Fruit fly (Drosophila melanogaster) whole organism, embryonic: Measurements from ENCODE around the gene Crg-1.

Source experiments
- Aef1 ChIP-seq: fragments of 200-800 bp; sonication (Bioruptor generic); IDR thresholded peaks from 3 replicates; pipeline ENCODE4 v1.3.6; 2022; ENCODE audit warnings: missing biosample characterization, missing genetic modification characterization
- Bgb ChIP-seq: fragments of 200-800 bp; sonication (Bioruptor generic); IDR thresholded peaks from 2 replicates; pipeline ENCODE4 v1.3.6; 2022; ENCODE audit warnings: missing biosample characterization, missing genetic modification characterization; ENCODE audit not compliant: partially characterized antibody
- CG10979 ChIP-seq: fragments of 200-800 bp; sonication (Bioruptor generic); optimal IDR thresholded peaks from 2 replicates; lab custom pipeline; 2018; ENCODE audit warnings: missing biosample characterization, mild to moderate bottlenecking, missing genetic modification characterization, moderate library complexity
- CG14441 ChIP-seq: fragments of 200-800 bp; sonication (Bioruptor generic); IDR thresholded peaks from 2 replicates; pipeline ENCODE4 v1.3.6; 2022; ENCODE audit warnings: missing biosample characterization, missing genetic modification characterization
- CG14667 ChIP-seq: fragments of 200-800 bp; sonication (Bioruptor generic); IDR thresholded peaks from 2 replicates; pipeline ENCODE4 v1.3.6; 2022; ENCODE audit warnings: missing biosample characterization, missing genetic modification characterization
- CG16813 ChIP-seq: fragments of 200-800 bp; sonication (Bioruptor generic); IDR thresholded peaks from 3 replicates; pipeline ENCODE4 v1.3.6; 2022; ENCODE audit warnings: missing biosample characterization, missing genetic modification characterization; ENCODE audit not compliant: partially characterized antibody
- CG17829 ChIP-seq: fragments of 200-800 bp; optimal IDR thresholded peaks from 2 replicates; lab custom pipeline; 2019; ENCODE audit warnings: missing biosample characterization, mild to moderate bottlenecking, missing genetic modification characterization, moderate library complexity
- CG18262 ChIP-seq: fragments of 200-800 bp; optimal IDR thresholded peaks from 3 replicates; lab custom pipeline; 2019; ENCODE audit warnings: missing biosample characterization, mild to moderate bottlenecking, missing genetic modification characterization, moderate library complexity
- CG18476 ChIP-seq: fragments of 200-800 bp; sonication (Bioruptor generic); optimal IDR thresholded peaks from 2 replicates; lab custom pipeline; 2016; ENCODE audit warnings: missing biosample characterization, mild to moderate bottlenecking, missing genetic modification characterization
- CG32772 ChIP-seq: fragments of 200-800 bp; sonication (Bioruptor generic); IDR thresholded peaks from 2 replicates; pipeline ENCODE4 v1.3.6; 2022; ENCODE audit warnings: missing biosample characterization, missing genetic modification characterization
- CG3407 ChIP-seq: fragments of 200-800 bp; sonication (Bioruptor generic); optimal IDR thresholded peaks from 2 replicates; lab custom pipeline; 2018; ENCODE audit warnings: missing biosample characterization, mild to moderate bottlenecking, missing genetic modification characterization
- CG34422 ChIP-seq: fragments of 200-800 bp; sonication (Bioruptor generic); IDR thresholded peaks from 3 replicates; pipeline ENCODE4 v1.3.6; 2022; ENCODE audit warnings: missing biosample characterization, missing genetic modification characterization
- CG3726 ChIP-seq: fragments of 200-800 bp; sonication (Bioruptor generic); IDR thresholded peaks from 3 replicates; pipeline ENCODE4, ENCODE4 v1.3.6; 2022; ENCODE audit warnings: missing biosample characterization, missing genetic modification characterization
- CG4424 ChIP-seq: fragments of 200-800 bp; sonication (Bioruptor generic); optimal IDR thresholded peaks from 3 replicates; lab custom pipeline; 2016; ENCODE audit warnings: missing biosample characterization, missing genetic modification characterization
- CG4617 ChIP-seq: fragments of 200-800 bp; sonication (Bioruptor generic); optimal IDR thresholded peaks from 3 replicates; lab custom pipeline; 2016; ENCODE audit warnings: missing biosample characterization, missing genetic modification characterization, borderline replicate concordance
- CG7745 ChIP-seq: fragments of 200-800 bp; sonication (Bioruptor generic); optimal IDR thresholded peaks from 2 replicates; lab custom pipeline; 2018; ENCODE audit warnings: missing biosample characterization, mild to moderate bottlenecking, missing genetic modification characterization, moderate library complexity
- CG9437 ChIP-seq: fragments of 200-800 bp; sonication (Bioruptor generic); optimal IDR thresholded peaks from 2 replicates; lab custom pipeline; 2018; ENCODE audit warnings: missing biosample characterization, mild to moderate bottlenecking, missing genetic modification characterization
- CkIIα-i1 ChIP-seq: fragments of 200-800 bp; sonication (Bioruptor generic); IDR thresholded peaks from 2 replicates; pipeline ENCODE4 v1.3.6; 2022; ENCODE audit warnings: missing biosample characterization, missing genetic modification characterization
- CrebB ChIP-seq: fragments of 200-800 bp; sonication (Bioruptor generic); optimal IDR thresholded peaks from 3 replicates; lab custom pipeline; 2018; ENCODE audit warnings: missing biosample characterization, mild to moderate bottlenecking, missing genetic modification characterization
- D19A ChIP-seq: fragments of 200-800 bp; optimal IDR thresholded peaks from 3 replicates; lab custom pipeline; 2019; ENCODE audit warnings: missing biosample characterization, mild to moderate bottlenecking, missing genetic modification characterization, moderate library complexity
- Hr78 ChIP-seq, 2 experiments: fragments of 200-800 bp in 1 of 2; fragments of >200 bp in 1 of 2; sonication (Bioruptor generic) in 1 of 2; optimal IDR thresholded peaks; 2 replicates each; lab custom pipeline; 2017 to 2019; ENCODE audit warnings: missing biosample characterization in 2 of 2, missing genetic modification characterization in 2 of 2, mild to moderate bottlenecking in 1 of 2, moderate library complexity in 1 of 2
- Hsf ChIP-seq: fragments of 200-800 bp; sonication (Bioruptor generic); optimal IDR thresholded peaks from 3 replicates; lab custom pipeline; 2016; ENCODE audit warnings: missing biosample characterization, missing genetic modification characterization
- Myb ChIP-seq: fragments of 200-800 bp; sonication (Bioruptor generic); optimal IDR thresholded peaks from 2 replicates; lab custom pipeline; 2016; ENCODE audit warnings: missing biosample characterization, missing genetic modification characterization
- Nf-YB ChIP-seq: fragments of 200-800 bp; sonication (Bioruptor generic); optimal IDR thresholded peaks from 3 replicates; lab custom pipeline; 2019; ENCODE audit warnings: missing biosample characterization, mild to moderate bottlenecking, missing genetic modification characterization, moderate library complexity
- Taf1 ChIP-seq: fragments of 200-800 bp; sonication (Bioruptor generic); IDR thresholded peaks from 2 replicates; pipeline ENCODE4 v1.3.6; 2022; ENCODE audit warnings: missing biosample characterization, missing genetic modification characterization
- chinmo ChIP-seq: fragments of 200-800 bp; sonication (Bioruptor generic); IDR thresholded peaks from 4 replicates; pipeline ENCODE4 v1.3.6; 2022; ENCODE audit warnings: missing biosample characterization, missing genetic modification characterization; ENCODE audit not compliant: partially characterized antibody
- crp ChIP-seq, 2 experiments: fragments of 200-800 bp; sonication (Bioruptor generic); optimal IDR thresholded peaks; 2 replicates in 1 of 2; 3 replicates in 1 of 2; lab custom pipeline; 2017; ENCODE audit warnings: missing biosample characterization in 2 of 2, missing genetic modification characterization in 2 of 2, mild to moderate bottlenecking in 1 of 2, moderate library complexity in 1 of 2
- en ChIP-seq: fragments of 200-800 bp; sonication (Bioruptor generic); optimal IDR thresholded peaks from 2 replicates; lab custom pipeline; 2016; ENCODE audit warnings: missing biosample characterization, missing genetic modification characterization
- fru ChIP-seq: fragments of >200 bp; optimal IDR thresholded peaks from 2 replicates; lab custom pipeline; 2017
- gsb ChIP-seq: fragments of 200-800 bp; sonication (Bioruptor generic); IDR thresholded peaks from 2 replicates; pipeline ENCODE4 v1.3.6; 2022; ENCODE audit warnings: missing biosample characterization, missing genetic modification characterization
- hkb ChIP-seq, 2 experiments: fragments of 200-800 bp in 1 of 2; fragments of >200 bp in 1 of 2; sonication (Bioruptor generic) in 1 of 2; IDR thresholded peaks in 1 of 2; optimal IDR thresholded peaks in 1 of 2; 2 replicates each; pipeline versions ENCODE4 v1.3.6 to Lab custom; 2017 to 2022; ENCODE audit warnings: missing biosample characterization in 1 of 2, missing genetic modification characterization in 1 of 2
- ind ChIP-seq: fragments of 200-800 bp; sonication (Bioruptor generic); optimal IDR thresholded peaks from 3 replicates; lab custom pipeline; 2016; ENCODE audit warnings: missing biosample characterization, missing genetic modification characterization
- knrl ChIP-seq: fragments of 200-800 bp; sonication (Bioruptor generic); IDR thresholded peaks from 3 replicates; pipeline ENCODE4 v1.3.6; 2022; ENCODE audit warnings: missing biosample characterization, missing genetic modification characterization; ENCODE audit not compliant: partially characterized antibody
- onecut ChIP-seq: fragments of 200-800 bp; sonication (Bioruptor generic); IDR thresholded peaks from 2 replicates; pipeline ENCODE4 v1.3.6; 2022; ENCODE audit warnings: missing biosample characterization, missing genetic modification characterization
- pita ChIP-seq: fragments of 200-800 bp; sonication (Bioruptor generic); optimal IDR thresholded peaks from 2 replicates; lab custom pipeline; 2017; ENCODE audit warnings: missing biosample characterization, mild to moderate bottlenecking, missing genetic modification characterization
- pros ChIP-seq: fragments of 200-800 bp; sonication (Bioruptor generic); optimal IDR thresholded peaks from 3 replicates; lab custom pipeline; 2019; ENCODE audit warnings: missing biosample characterization, mild to moderate bottlenecking, missing genetic modification characterization, moderate library complexity
- ro ChIP-seq: fragments of 200-800 bp; sonication (Bioruptor generic); IDR thresholded peaks from 2 replicates; pipeline ENCODE4 v1.3.6; 2022; ENCODE audit warnings: missing biosample characterization, missing genetic modification characterization
- shn ChIP-seq: fragments of 200-800 bp; sonication (Bioruptor generic); optimal IDR thresholded peaks from 3 replicates; lab custom pipeline; 2016; ENCODE audit warnings: missing biosample characterization, missing genetic modification characterization
- sna ChIP-seq: fragments of 200-800 bp; sonication (Bioruptor generic); IDR thresholded peaks from 2 replicates; pipeline ENCODE4 v1.3.6; 2022; ENCODE audit warnings: missing biosample characterization, missing genetic modification characterization; ENCODE audit not compliant: partially characterized antibody
- stwl ChIP-seq: fragments of 200-800 bp; sonication (Bioruptor generic); optimal IDR thresholded peaks from 3 replicates; lab custom pipeline; 2018; ENCODE audit warnings: missing biosample characterization, mild to moderate bottlenecking, missing genetic modification characterization, moderate library complexity
- zen ChIP-seq: fragments of 200-800 bp; sonication (Bioruptor generic); optimal IDR thresholded peaks from 3 replicates; lab custom pipeline; 2018; ENCODE audit warnings: missing biosample characterization, mild to moderate bottlenecking, missing genetic modification characterization, moderate library complexity

Crg-1 gene

dm6 chrX:3788432-3788831 is 4.6 kb upstream of the Crg-1 start (continued):
- no peak for TF ChIP-seq CG34422 (GFP tag; lab: Robert Waterston, UW)
- peak; percentile 45 for TF ChIP-seq Myb (GFP tag; lab: Kevin White, UChicago)
- TF ChIP-seq CG7745 (tag; lab: Kevin White, UChicago), result no peak
- no peak for TF ChIP-seq crp (GFP tag; optimal IDR thresholded peaks at IDR 0.05; lab: Kevin White, UChicago)
- no peak for TF ChIP-seq CG9437 (GFP tag; lab: Kevin White, UChicago)
- no peak for TF ChIP-seq Hsf
- TF ChIP-seq onecut (GFP tag; lab: Robert Waterston, UW), result no peak
- peak; percentile 70 for TF ChIP-seq sna
- TF ChIP-seq CG16813 (GFP tag; lab: Robert Waterston, UW), result peak; percentile 77
- TF ChIP-seq stwl (tag; lab: Kevin White, UChicago), result peak; percentile 95
- no peak for TF ChIP-seq CG4424
- TF ChIP-seq ro, result no peak
- no peak for TF ChIP-seq gsb (GFP tag; lab: Robert Waterston, UW)
- no peak for TF ChIP-seq hkb (optimal IDR thresholded peaks at IDR 0.05; lab: Kevin White, UChicago)
- TF ChIP-seq hkb (GFP tag; IDR thresholded peaks at IDR 0.05; lab: Robert Waterston, UW), result no peak
- no peak for TF ChIP-seq CG14667
- TF ChIP-seq Taf1 (GFP tag; lab: Robert Waterston, UW), result no peak
- TF ChIP-seq Bgb (GFP tag; lab: Robert Waterston, UW), result peak; percentile 65
- no peak for TF ChIP-seq CG14441 (GFP tag; lab: Robert Waterston, UW)
- TF ChIP-seq Aef1 (GFP tag; lab: Robert Waterston, UW), result no peak
- TF ChIP-seq CkIIα-i1 (GFP tag; lab: Robert Waterston, UW), result no peak
- no peak for TF ChIP-seq ind
- TF ChIP-seq pita (GFP tag; lab: Kevin White, UChicago), result no peak
- TF ChIP-seq fru (lab: Kevin White, UChicago), result no peak
- TF ChIP-seq CG10979 (tag; lab: Kevin White, UChicago), result no peak
- TF ChIP-seq CG3407 (GFP tag; lab: Kevin White, UChicago), result no peak
- TF ChIP-seq CG17829 (tag; lab: Kevin White, UChicago), result no peak
- TF ChIP-seq CG32772 (GFP tag; lab: Robert Waterston, UW), result no peak
- no peak for TF ChIP-seq CG18262 (tag; lab: Kevin White, UChicago)
- no peak for TF ChIP-seq CG3726
- peak; percentile 59; the same call in 1 of the 4 replicates for TF ChIP-seq chinmo (GFP tag; lab: Robert Waterston, UW)
- no peak for TF ChIP-seq CG18476 (GFP tag; lab: Kevin White, UChicago)
- TF ChIP-seq en (GFP tag; lab: Kevin White, UChicago), result no peak
- TF ChIP-seq Nf-YB (GFP tag; lab: Kevin White, UChicago), result no peak
- no peak for TF ChIP-seq D19A (tag; lab: Kevin White, UChicago)
- TF ChIP-seq zen, result no peak
- no peak for TF ChIP-seq CrebB (tag; lab: Kevin White, UChicago)
- peak; percentile 44; the same call in 1 of the 3 replicates for TF ChIP-seq knrl (GFP tag; lab: Robert Waterston, UW)
- no peak for TF ChIP-seq CG4617 (GFP tag; lab: Kevin White, UChicago)

DNA sequence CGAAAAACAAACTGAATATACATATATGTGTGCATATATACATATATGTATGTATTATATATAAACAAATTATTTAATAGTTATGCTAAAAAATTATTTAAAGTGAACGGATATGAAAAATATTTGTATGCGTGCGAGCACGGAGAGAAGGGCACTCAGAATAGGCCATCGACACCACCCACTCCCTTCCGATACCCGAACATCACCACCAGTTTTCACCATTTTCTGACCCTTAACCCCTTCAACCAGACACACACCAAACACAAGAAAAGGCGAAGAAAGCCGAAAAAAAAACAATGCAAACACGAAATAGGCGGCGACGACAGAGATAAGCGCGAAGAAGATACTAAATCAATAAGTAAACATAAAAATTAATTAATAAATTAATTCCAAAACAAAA is 3.7 kb upstream of the Crg-1 start:
- no peak for TF ChIP-seq shn (GFP tag; lab: Kevin White, UChicago)
- TF ChIP-seq Hr78 (GFP tag; optimal IDR thresholded peaks at IDR 0.05; lab: Kevin White, UChicago), result peak in 1 of 2 experiments; percentile 86
- peak; percentile 10 for TF ChIP-seq pros
- TF ChIP-seq, all 482 proteins: peak for 2
